Fruit fly (Drosophila melanogaster): Measurements from ENCODE around the gene mus201.

DNA sequence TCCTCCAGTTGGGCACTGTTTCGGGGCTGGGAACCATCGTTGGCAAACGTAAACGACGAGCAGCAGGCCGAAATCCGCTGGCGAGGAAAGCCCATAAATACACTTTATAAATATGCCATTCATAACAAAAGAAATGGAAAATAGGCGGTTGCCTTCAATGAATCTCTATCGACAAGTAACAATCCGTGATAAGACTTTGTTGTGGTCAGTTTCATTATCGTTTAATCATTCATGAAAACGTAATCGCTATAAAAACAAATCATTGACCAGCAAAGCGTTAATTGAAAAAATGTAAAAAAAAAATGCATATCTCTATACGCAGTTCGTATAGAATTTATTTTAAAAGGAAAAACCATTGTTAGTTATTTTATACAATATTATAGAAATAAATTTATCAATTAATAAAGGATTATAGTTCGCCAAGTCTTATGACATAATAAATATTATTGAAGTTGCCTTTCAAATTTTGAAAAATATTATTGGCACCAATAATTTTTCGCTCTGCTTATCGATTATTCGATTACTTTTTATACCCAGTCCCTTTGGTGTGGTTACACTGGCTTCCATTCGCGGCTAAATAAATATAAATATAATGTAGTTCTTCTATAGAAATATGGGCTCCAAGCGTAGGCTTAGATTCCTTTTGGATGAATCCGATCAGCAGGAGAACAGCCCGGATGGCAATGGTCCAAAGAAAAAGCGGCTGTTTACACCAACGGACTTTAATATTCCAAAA lies 37.9 kb upstream of the mus201 start, which contains the start of gene CG31898:
- no peak for TF ChIP-seq Crg-1 (GFP tag; optimal IDR thresholded peaks at IDR 0.05)
- TF ChIP-seq Mnt (GFP tag; optimal IDR thresholded peaks at IDR 0.05) = no peak
- TF ChIP-seq toe (GFP tag; optimal IDR thresholded peaks at IDR 0.05) = no peak
- no peak for TF ChIP-seq kay (GFP tag; ENCODE audit: borderline replicate concordance)
- TF ChIP-seq CG11617 (GFP tag; optimal IDR thresholded peaks at IDR 0.05) = no peak
- no peak for TF ChIP-seq cnc (optimal IDR thresholded peaks at IDR 0.05)
- no peak for TF ChIP-seq CG1620 (GFP tag; optimal IDR thresholded peaks at IDR 0.05)
- no peak for TF ChIP-seq CG12768 (GFP tag; optimal IDR thresholded peaks at IDR 0.05)
- TF ChIP-seq Hr96 (GFP tag; optimal IDR thresholded peaks at IDR 0.05) = no peak
- no peak for TF ChIP-seq ovo (GFP tag; optimal IDR thresholded peaks at IDR 0.05)
